Fruit fly (Drosophila melanogaster): ENCODE measurements around the gene CG17726.

The CG17726 gene

DNA sequence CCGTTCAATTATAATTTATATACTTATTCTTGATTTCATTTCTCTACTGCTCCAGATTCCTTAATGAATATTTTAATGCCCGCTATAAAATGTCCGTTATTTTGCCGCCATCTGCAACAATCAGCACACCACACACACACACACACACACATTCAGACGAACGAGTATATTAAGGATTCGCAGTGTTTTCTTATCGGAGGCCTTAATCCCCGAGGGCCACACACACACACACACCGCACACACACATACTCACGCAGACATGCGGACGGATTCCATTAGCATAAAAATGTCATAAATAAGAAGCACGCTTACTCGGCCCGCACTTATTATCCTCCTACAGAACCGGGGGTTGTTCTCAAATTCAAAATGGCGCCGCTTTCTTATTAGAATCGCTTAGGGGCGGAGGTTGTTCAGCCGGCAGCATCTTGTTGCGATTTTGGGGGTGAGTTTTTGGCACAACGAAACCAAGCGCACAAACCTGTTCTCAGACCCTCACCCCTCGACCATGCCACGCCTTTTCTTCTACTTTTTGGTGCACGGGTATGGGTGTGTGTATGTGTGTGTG lies 34.5 kb downstream of the CG17726 start:
- TF ChIP-seq pad (GFP tag; optimal IDR thresholded peaks at IDR 0.05) (no peak), ovo (GFP tag; optimal IDR thresholded peaks at IDR 0.05) (no peak), Clk (GFP tag; optimal IDR thresholded peaks at IDR 0.05) (no peak), toe (GFP tag; optimal IDR thresholded peaks at IDR 0.05) (no peak), CG33017 (tag; optimal IDR thresholded peaks at IDR 0.05) (no peak)

DNA sequence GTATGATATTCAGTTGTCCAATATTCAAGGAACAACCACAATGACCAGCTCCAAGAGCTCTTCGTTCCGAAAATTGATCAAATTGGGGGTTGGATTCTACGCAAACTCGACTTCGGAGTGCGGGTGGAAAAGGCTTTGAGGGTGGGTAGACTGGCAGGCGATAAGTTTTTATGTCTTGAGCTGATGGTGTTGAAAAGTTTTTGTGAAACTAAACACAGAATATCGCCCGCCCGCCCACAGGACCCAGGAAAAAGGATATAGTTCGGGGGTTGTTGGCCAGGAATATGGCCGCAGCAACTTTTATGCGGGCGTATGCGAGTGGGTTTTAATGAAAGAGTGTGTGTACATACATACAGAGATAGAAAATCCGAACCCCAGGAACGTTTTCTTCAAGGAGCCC lies 37.0 kb downstream of the CG17726 start:
- TF ChIP-seq tj (GFP tag; optimal IDR thresholded peaks at IDR 0.05) (no peak), CG11617 (GFP tag; optimal IDR thresholded peaks at IDR 0.05) (no peak), kay (GFP tag; ENCODE audit: borderline replicate concordance) (no peak), CG7101 (tag; optimal IDR thresholded peaks at IDR 0.05) (no peak), ovo (GFP tag; optimal IDR thresholded peaks at IDR 0.05) (no peak), Hr96 (GFP tag; optimal IDR thresholded peaks at IDR 0.05) (no peak), toe (GFP tag; optimal IDR thresholded peaks at IDR 0.05) (no peak), CG1620 (GFP tag; optimal IDR thresholded peaks at IDR 0.05) (no peak), bab1 (GFP tag; optimal IDR thresholded peaks at IDR 0.05) (no peak)

DNA sequence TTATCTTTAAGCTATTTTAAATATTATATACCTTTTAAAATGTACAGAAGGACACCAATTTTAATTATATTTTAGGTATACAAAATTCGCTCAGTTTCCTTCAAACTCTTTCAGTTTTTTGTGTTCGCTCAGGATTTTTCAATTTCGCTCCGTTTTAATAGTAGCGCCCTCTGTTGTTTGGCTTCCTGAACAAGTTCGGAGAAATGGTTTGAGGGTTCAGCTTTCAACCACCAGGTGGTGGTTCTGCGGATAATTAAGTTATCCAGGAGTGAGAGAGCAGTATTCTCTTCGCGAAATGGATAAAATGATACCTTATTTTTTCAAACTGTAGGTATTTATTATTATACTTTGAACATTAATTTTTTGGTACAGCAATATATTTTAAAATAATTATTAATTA lies 42.5 kb downstream of the CG17726 start:
- TF ChIP-seq Clk (GFP tag; optimal IDR thresholded peaks at IDR 0.05): no peak
- TF ChIP-seq toe (GFP tag; optimal IDR thresholded peaks at IDR 0.05): no peak
- no peak for TF ChIP-seq CG33017 (tag; optimal IDR thresholded peaks at IDR 0.05)
- no peak for TF ChIP-seq Crg-1 (GFP tag; optimal IDR thresholded peaks at IDR 0.05)
- TF ChIP-seq CG5204 (GFP tag; optimal IDR thresholded peaks at IDR 0.05): no peak
- no peak for TF ChIP-seq kay (GFP tag; ENCODE audit: borderline replicate concordance)
- no peak for TF ChIP-seq tj (GFP tag; optimal IDR thresholded peaks at IDR 0.05)
- TF ChIP-seq Mnt (GFP tag; optimal IDR thresholded peaks at IDR 0.05): no peak
- TF ChIP-seq CG14711 (tag; optimal IDR thresholded peaks at IDR 0.05): no peak
- TF ChIP-seq CG7045 (GFP tag; optimal IDR thresholded peaks at IDR 0.05): no peak
- no peak for TF ChIP-seq CG1620 (GFP tag; optimal IDR thresholded peaks at IDR 0.05)
- TF ChIP-seq Hr96 (GFP tag; optimal IDR thresholded peaks at IDR 0.05): no peak
- no peak for TF ChIP-seq cic (GFP tag; optimal IDR thresholded peaks at IDR 0.05)
- TF ChIP-seq bab1 (GFP tag; optimal IDR thresholded peaks at IDR 0.05): no peak

DNA sequence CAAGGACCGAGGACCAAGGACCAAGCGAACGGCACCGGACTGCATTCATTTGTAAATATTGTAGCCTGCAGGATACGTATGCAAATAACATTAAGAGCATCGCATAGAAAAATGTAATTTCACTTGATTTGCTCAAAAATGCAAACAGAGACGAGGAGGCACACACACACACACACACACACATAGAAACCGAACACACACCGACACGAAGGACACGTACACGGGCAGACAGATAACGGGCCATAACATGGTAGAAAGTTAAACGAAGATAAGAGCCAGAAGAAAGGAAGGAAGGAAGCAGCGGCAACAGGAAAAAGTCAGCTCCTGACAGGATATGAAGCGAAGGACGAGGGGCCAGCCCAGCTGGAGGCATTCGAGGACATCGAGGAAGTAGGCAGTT lies 44.0 kb downstream of the CG17726 start:
- TF ChIP-seq CG14711 (tag; optimal IDR thresholded peaks at IDR 0.05) (no peak), CG11617 (GFP tag; optimal IDR thresholded peaks at IDR 0.05) (no peak)

DNA sequence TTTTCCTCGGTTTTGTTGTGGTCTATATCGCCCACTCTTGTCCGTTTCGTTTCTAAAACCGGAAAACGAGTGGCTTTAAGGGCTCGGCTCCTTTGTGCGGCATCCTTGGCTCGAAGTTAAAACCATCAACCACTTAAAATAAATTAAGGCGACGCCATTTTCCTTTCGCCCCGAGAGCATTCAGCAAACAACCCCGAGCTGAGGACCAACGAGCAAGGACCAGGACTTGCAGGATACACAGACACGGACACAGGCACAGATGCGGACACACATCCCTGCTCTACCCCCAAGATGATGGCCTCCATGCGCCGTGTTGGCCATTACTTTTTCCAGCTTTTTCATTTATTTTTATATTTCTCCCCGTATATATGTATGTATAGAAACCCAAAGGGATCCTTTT lies 46.1 kb downstream of the CG17726 start:
- TF ChIP-seq CG7101 (tag; optimal IDR thresholded peaks at IDR 0.05): no peak
- TF ChIP-seq CG7045 (GFP tag; optimal IDR thresholded peaks at IDR 0.05): no peak
- no peak for TF ChIP-seq CG14711 (tag; optimal IDR thresholded peaks at IDR 0.05)
- TF ChIP-seq ovo (GFP tag; optimal IDR thresholded peaks at IDR 0.05): no peak
- no peak for TF ChIP-seq kay (GFP tag; ENCODE audit: borderline replicate concordance)
- no peak for TF ChIP-seq toe (GFP tag; optimal IDR thresholded peaks at IDR 0.05)
- no peak for TF ChIP-seq Clk (GFP tag; optimal IDR thresholded peaks at IDR 0.05)
- no peak for TF ChIP-seq cnc (optimal IDR thresholded peaks at IDR 0.05)
- no peak for TF ChIP-seq CG1620 (GFP tag; optimal IDR thresholded peaks at IDR 0.05)
- TF ChIP-seq Mnt (GFP tag; optimal IDR thresholded peaks at IDR 0.05): no peak

Measured in whole organism, adult.